Fruit fly (Drosophila melanogaster): Measurements from ENCODE around the gene shop.

The shop gene

DNA sequence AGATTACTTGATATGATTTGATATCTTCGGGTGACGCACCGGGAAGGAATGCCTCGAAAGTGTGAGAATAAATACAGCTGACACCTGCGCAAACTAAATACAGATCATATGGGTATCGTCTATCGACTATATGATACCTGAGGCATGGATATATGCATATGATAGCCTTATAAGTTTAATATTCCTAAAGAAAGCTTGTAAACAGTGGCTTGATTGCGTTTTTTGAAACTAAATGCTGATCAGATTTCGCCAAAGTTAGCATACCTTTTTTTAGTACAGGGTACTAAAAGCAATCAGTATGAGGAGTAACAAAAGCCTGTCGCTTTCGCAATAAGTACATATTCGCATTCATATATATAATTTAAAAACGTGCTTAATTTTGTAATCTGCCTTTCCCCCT, 14.0 kb downstream of the shop start (continued):
- TF ChIP-seq CG16779 (GFP tag; IDR thresholded peaks at IDR 0.05) (no peak), inv (GFP tag; IDR thresholded peaks at IDR 0.05; ENCODE audit: partially characterized antibody) (no peak), fd64A (GFP tag; optimal IDR thresholded peaks at IDR 0.05) (no peak), en (GFP tag; optimal IDR thresholded peaks at IDR 0.05) (no peak), usp (GFP tag; optimal IDR thresholded peaks at IDR 0.05) (no peak), D19B (GFP tag; optimal IDR thresholded peaks at IDR 0.05) (peak; percentile 87), eve (GFP tag; optimal IDR thresholded peaks at IDR 0.05) (no peak), MTF-1 (GFP tag; optimal IDR thresholded peaks at IDR 0.05; ENCODE audit: borderline replicate concordance) (no peak), ewg (GFP tag; optimal IDR thresholded peaks at IDR 0.05) (no peak), lbe (GFP tag; optimal IDR thresholded peaks at IDR 0.05) (peak; percentile 72), CG9437 (GFP tag; optimal IDR thresholded peaks at IDR 0.05) (no peak), ERR (GFP tag; optimal IDR thresholded peaks at IDR 0.05) (no peak), CG4707 (GFP tag; optimal IDR thresholded peaks at IDR 0.05) (no peak), maf-S (GFP tag; optimal IDR thresholded peaks at IDR 0.05) (no peak), CG30431 (GFP tag; optimal IDR thresholded peaks at IDR 0.05) (no peak), CG4424 (GFP tag; optimal IDR thresholded peaks at IDR 0.05) (no peak), ham (GFP tag; IDR thresholded peaks at IDR 0.05) (no peak), CG17359 (tag; optimal IDR thresholded peaks at IDR 0.05) (peak; percentile 40), cg (GFP tag; optimal IDR thresholded peaks at IDR 0.05) (no peak), CG1233 (GFP tag; optimal IDR thresholded peaks at IDR 0.05) (no peak), aop (GFP tag; IDR thresholded peaks at IDR 0.05) (no peak), Meics (GFP tag; optimal IDR thresholded peaks at IDR 0.05) (peak; percentile 38), CG8944 (GFP tag; optimal IDR thresholded peaks at IDR 0.05) (no peak), Atf6 (GFP tag; IDR thresholded peaks at IDR 0.05) (peak; percentile 30; the same call in 1 of the 2 replicates), nom (GFP tag; optimal IDR thresholded peaks at IDR 0.05) (no peak), ken (GFP tag; IDR thresholded peaks at IDR 0.05) (no peak), toy (GFP tag; IDR thresholded peaks at IDR 0.05) (no peak), CG14710 (tag; optimal IDR thresholded peaks at IDR 0.05) (no peak), fd96Cb (tag; optimal IDR thresholded peaks at IDR 0.05) (peak; percentile 26), CG10209 (GFP tag; optimal IDR thresholded peaks at IDR 0.05) (peak; percentile 33), Hr51 (GFP tag; optimal IDR thresholded peaks at IDR 0.05) (no peak), yki (optimal IDR thresholded peaks at IDR 0.05) (no peak), ro (GFP tag; IDR thresholded peaks at IDR 0.05) (no peak), CG13894 (tag; optimal IDR thresholded peaks at IDR 0.05) (no peak), unpg (GFP tag; optimal IDR thresholded peaks at IDR 0.05) (no peak), Kr (GFP tag; optimal IDR thresholded peaks at IDR 0.05) (no peak), tio (GFP tag; optimal IDR thresholded peaks at IDR 0.05) (no peak), fd3F (GFP tag; optimal IDR thresholded peaks at IDR 0.05) (no peak), Dad (GFP tag; optimal IDR thresholded peaks at IDR 0.05) (no peak), PHDP (tag; optimal IDR thresholded peaks at IDR 0.05) (no peak), fru (optimal IDR thresholded peaks at IDR 0.05) (no peak), CG12391 (tag; optimal IDR thresholded peaks at IDR 0.05) (no peak), CG42726 (GFP tag; IDR thresholded peaks at IDR 0.05; ENCODE audit: partially characterized antibody) (no peak), CG11560 (tag; IDR thresholded peaks at IDR 0.05) (no peak), CG12071 (GFP tag; optimal IDR thresholded peaks at IDR 0.05) (peak; percentile 7), CG11695 (GFP tag; IDR thresholded peaks at IDR 0.05) (peak; percentile 48; the same call in 1 of the 3 replicates), CG2678 (tag; optimal IDR thresholded peaks at IDR 0.05) (peak; percentile 34), Eip74EF (GFP tag; optimal IDR thresholded peaks at IDR 0.05) (no peak), CG11723 (GFP tag; optimal IDR thresholded peaks at IDR 0.05) (no peak), CG8290 (GFP tag; optimal IDR thresholded peaks at IDR 0.05) (no peak), CG8290 (tag; optimal IDR thresholded peaks at IDR 0.05) (no peak), Ets97D (GFP tag; optimal IDR thresholded peaks at IDR 0.05) (no peak)
